ENCODE assay signal across 1 fruit fly cellular context in the genomic region with DNA sequence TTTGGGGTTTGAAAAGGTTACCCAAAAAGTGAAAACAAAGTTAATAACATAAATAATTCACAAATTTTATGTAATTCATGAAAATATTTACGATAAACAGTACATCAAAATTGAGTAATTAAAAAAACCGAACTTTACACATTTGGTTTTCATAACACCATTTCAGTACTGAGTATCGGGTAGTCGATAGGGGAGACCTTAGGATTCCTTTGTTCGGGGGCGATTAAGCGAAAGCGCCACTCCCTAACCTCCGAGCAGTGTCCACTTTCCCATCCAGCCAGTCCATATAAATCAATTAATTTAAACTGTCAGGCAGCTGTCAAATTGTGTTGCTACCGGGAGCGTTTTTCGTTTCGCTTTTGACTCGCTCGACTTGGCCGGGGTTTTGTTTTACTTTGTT.
TF ChIP-seq lines count a peak whose summit lies in the region.

No protein-coding gene starts in this region.

TF ChIP-seq in whole organism, embryonic, 481 proteins besides CTCF, POLR2A, EP300 and RAD21 (continued from another document):
- TF ChIP-seq CG5245 (GFP tag; optimal IDR thresholded peaks at IDR 0.05; lab: Kevin White, UChicago): peak; percentile 33
- peak; percentile 81 for TF ChIP-seq Blimp-1 (GFP tag; optimal IDR thresholded peaks at IDR 0.05; lab: Kevin White, UChicago)
- TF ChIP-seq CG2202 (tag; optimal IDR thresholded peaks at IDR 0.05; lab: Kevin White, UChicago): peak; percentile 20
- no peak for TF ChIP-seq CG10274 (GFP tag; optimal IDR thresholded peaks at IDR 0.05; lab: Kevin White, UChicago)
- peak; percentile 52 for TF ChIP-seq ind (GFP tag; optimal IDR thresholded peaks at IDR 0.05; lab: Kevin White, UChicago)
- TF ChIP-seq grau (tag; optimal IDR thresholded peaks at IDR 0.05; lab: Kevin White, UChicago): peak; percentile 32
- TF ChIP-seq CG12659 (GFP tag; optimal IDR thresholded peaks at IDR 0.05; lab: Kevin White, UChicago): no peak
- no peak for TF ChIP-seq ro (GFP tag; IDR thresholded peaks at IDR 0.05; lab: Robert Waterston, UW)
- TF ChIP-seq Pdp1 (GFP tag; optimal IDR thresholded peaks at IDR 0.05; lab: Kevin White, UChicago): peak in 1 of 2 experiments; percentile 16
- TF ChIP-seq phol (tag; optimal IDR thresholded peaks at IDR 0.05; lab: Kevin White, UChicago): peak; percentile 74
- no peak for TF ChIP-seq CG14050 (GFP tag; IDR thresholded peaks at IDR 0.05; lab: Robert Waterston, UW)
- TF ChIP-seq Lpt (GFP tag; optimal IDR thresholded peaks at IDR 0.05; lab: Kevin White, UChicago): no peak
- TF ChIP-seq Nf-YB (GFP tag; optimal IDR thresholded peaks at IDR 0.05; lab: Kevin White, UChicago): no peak
- TF ChIP-seq Oli (tag; optimal IDR thresholded peaks at IDR 0.05; lab: Kevin White, UChicago): peak; percentile 21
- TF ChIP-seq wor (GFP tag; IDR thresholded peaks at IDR 0.05; lab: Robert Waterston, UW): 0 out of 2 replicates have a peak, but pooled peaks have one; percentile 11
- TF ChIP-seq chm (GFP tag; IDR thresholded peaks at IDR 0.05; lab: Robert Waterston, UW): peak; percentile 27; the same call in 1 of the 2 replicates
- TF ChIP-seq Ets65A (GFP tag; lab: Kevin White, UChicago): no peak
- no peak for TF ChIP-seq CG8281 (tag; optimal IDR thresholded peaks at IDR 0.05; lab: Kevin White, UChicago)
- TF ChIP-seq gsb-n (tag; optimal IDR thresholded peaks at IDR 0.05; lab: Kevin White, UChicago): peak; percentile 62
- no peak for TF ChIP-seq CG10147 (GFP tag; optimal IDR thresholded peaks at IDR 0.05; lab: Kevin White, UChicago)
- no peak for TF ChIP-seq CG9876 (GFP tag; optimal IDR thresholded peaks at IDR 0.05; lab: Kevin White, UChicago)
- TF ChIP-seq E2f1 (GFP tag; IDR thresholded peaks at IDR 0.05; lab: Robert Waterston, UW): 0 out of 2 replicates have a peak, but pooled peaks have one; percentile 7
- TF ChIP-seq CG10462 (GFP tag; optimal IDR thresholded peaks at IDR 0.05; lab: Kevin White, UChicago): no peak
- TF ChIP-seq Xrp1 (GFP tag; IDR thresholded peaks at IDR 0.05; lab: Robert Waterston, UW): peak; percentile 74
- no peak for TF ChIP-seq dm (GFP tag; optimal IDR thresholded peaks at IDR 0.05; lab: Kevin White, UChicago)
- no peak for TF ChIP-seq CG11456 (GFP tag; IDR thresholded peaks at IDR 0.05; lab: Robert Waterston, UW)
- peak; percentile 56 for TF ChIP-seq D19A (tag; optimal IDR thresholded peaks at IDR 0.05; lab: Kevin White, UChicago)
- TF ChIP-seq CG13287 (GFP tag; IDR thresholded peaks at IDR 0.05; lab: Robert Waterston, UW; ENCODE audit: partially characterized antibody): no peak
- TF ChIP-seq Xbp1 (GFP tag; optimal IDR thresholded peaks at IDR 0.05; lab: Kevin White, UChicago): peak; percentile 11
- no peak for TF ChIP-seq Hr51 (GFP tag; optimal IDR thresholded peaks at IDR 0.05; lab: Kevin White, UChicago)
- peak; percentile 74 for TF ChIP-seq dmrt11E (tag; optimal IDR thresholded peaks at IDR 0.05; lab: Kevin White, UChicago)
- TF ChIP-seq so (GFP tag; IDR thresholded peaks at IDR 0.05; lab: Robert Waterston, UW): peak; percentile 14; the same call in 1 of the 3 replicates
- TF ChIP-seq pho (GFP tag; optimal IDR thresholded peaks at IDR 0.05; lab: Kevin White, UChicago): no peak
- no peak for TF ChIP-seq stc (GFP tag; IDR thresholded peaks at IDR 0.05; lab: Robert Waterston, UW)
- TF ChIP-seq dysf (GFP tag; IDR thresholded peaks at IDR 0.05; lab: Robert Waterston, UW): no peak
- TF ChIP-seq Trl (optimal IDR thresholded peaks at IDR 0.05; lab: Kevin White, UChicago): no peak
- peak; percentile 27 for TF ChIP-seq Trl (GFP tag; optimal IDR thresholded peaks at IDR 0.05; lab: Kevin White, UChicago)
- TF ChIP-seq Ssrp (tag; optimal IDR thresholded peaks at IDR 0.05; lab: Kevin White, UChicago): peak; percentile 60
- peak; percentile 19 for TF ChIP-seq Jarid2 (GFP tag; optimal IDR thresholded peaks at IDR 0.05; lab: Kevin White, UChicago)
- peak; percentile 25; the same call in 1 of the 3 replicates for TF ChIP-seq croc (GFP tag; conservative IDR thresholded peaks at IDR 0.05; lab: Robert Waterston, UW)
- 0 out of 2 replicates have a peak, but pooled peaks have one; percentile 5 for TF ChIP-seq onecut (GFP tag; IDR thresholded peaks at IDR 0.05; lab: Robert Waterston, UW)
- TF ChIP-seq gro (GFP tag; optimal IDR thresholded peaks at IDR 0.05; lab: Kevin White, UChicago): no peak
